Worm (Caenorhabditis elegans) whole organism, young adult: ENCODE data around the gene R144.3.

Experiments
- B0261.1 ChIP-seq: sonication (generic microtip); optimal IDR thresholded peaks from 2 replicates; lab custom pipeline; 2016; ENCODE audit warnings: mild to moderate bottlenecking, missing genetic modification characterization, moderate library complexity, missing compliant biosample characterization
- C06A6.2 ChIP-seq: fragments of 200-800 bp; sonication (Bioruptor generic); conservative IDR thresholded peaks from 2 replicates; pipeline ENCODE4 v1.3.6; 2022; ENCODE audit warnings: missing genetic modification characterization, missing compliant biosample characterization
- F33H1.4 ChIP-seq: fragments of 200-800 bp; sonication (Bioruptor generic); IDR thresholded peaks from 2 replicates; pipeline ENCODE4 v1.3.6; 2022; ENCODE audit warnings: missing genetic modification reagents, missing genetic modification characterization, missing compliant biosample characterization
- F37B4.10 ChIP-seq: fragments of 200-800 bp; sonication (Bioruptor generic); IDR thresholded peaks from 2 replicates; pipeline ENCODE4 v1.3.6; 2022; ENCODE audit warnings: missing genetic modification characterization, missing compliant biosample characterization
- F39B2.1 ChIP-seq: fragments of 200-800 bp; sonication (Bioruptor generic); IDR thresholded peaks from 2 replicates; pipeline ENCODE4 v1.3.6; 2022; ENCODE audit warnings: missing genetic modification reagents, missing genetic modification characterization, missing compliant biosample characterization
- F52B5.7 ChIP-seq: sonication (generic microtip); optimal IDR thresholded peaks from 2 replicates; lab custom pipeline; 2016; ENCODE audit warnings: mild to moderate bottlenecking, missing genetic modification characterization, missing compliant biosample characterization
- K11D2.4 ChIP-seq: fragments of 200-800 bp; sonication (Bioruptor generic); IDR thresholded peaks from 2 replicates; pipeline ENCODE4 v1.3.6; 2022; ENCODE audit warnings: missing genetic modification reagents, missing genetic modification characterization, missing compliant biosample characterization
- K12H6.12 ChIP-seq: fragments of 200-800 bp; sonication (Bioruptor generic); optimal IDR thresholded peaks from 2 replicates; lab custom pipeline; 2018; ENCODE audit warnings: mild to moderate bottlenecking, missing genetic modification characterization, missing compliant biosample characterization
- T07F8.4 ChIP-seq: sonication (generic microtip); optimal IDR thresholded peaks from 2 replicates; lab custom pipeline; 2016; ENCODE audit warnings: mild to moderate bottlenecking, missing genetic modification characterization, moderate library complexity, missing compliant biosample characterization
- T26A5.8 ChIP-seq: sonication (generic microtip); optimal IDR thresholded peaks from 2 replicates; lab custom pipeline; 2016; ENCODE audit warnings: missing genetic modification characterization, missing compliant biosample characterization
- Y53F4B.3 ChIP-seq: fragments of 200-800 bp; sonication (Bioruptor generic); IDR thresholded peaks from 2 replicates; pipeline ENCODE4 v1.3.6; 2022; ENCODE audit warnings: missing genetic modification reagents, missing genetic modification characterization, missing compliant biosample characterization
- Y67H2A.10 ChIP-seq: fragments of 200-800 bp; sonication (Bioruptor generic); conservative IDR thresholded peaks from 2 replicates; pipeline ENCODE4 v1.3.6; 2022; ENCODE audit warnings: missing genetic modification reagents, missing genetic modification characterization, missing compliant biosample characterization
- Y79H2A.3 ChIP-seq: fragments of 200-800 bp; sonication (Bioruptor generic); conservative IDR thresholded peaks from 2 replicates; pipeline ENCODE4 v1.3.6; 2022; ENCODE audit warnings: missing genetic modification reagents, missing genetic modification characterization, missing compliant biosample characterization
- Y95B8A.8 ChIP-seq: fragments of 200-800 bp; sonication (Bioruptor generic); IDR thresholded peaks from 2 replicates; pipeline ENCODE4 v1.3.6; 2022; ENCODE audit warnings: missing genetic modification reagents, missing genetic modification characterization, missing compliant biosample characterization
- ZK185.1 ChIP-seq: sonication (generic microtip); optimal IDR thresholded peaks from 2 replicates; lab custom pipeline; 2016; ENCODE audit warnings: mild to moderate bottlenecking, missing genetic modification characterization, missing compliant biosample characterization; ENCODE audit not compliant: poor library complexity, severe bottlenecking
- atf-7 ChIP-seq: sonication (generic microtip); optimal IDR thresholded peaks from 2 replicates; lab custom pipeline; 2017; ENCODE audit warnings: mild to moderate bottlenecking, missing genetic modification characterization, missing compliant biosample characterization
- athp-1 ChIP-seq: sonication (generic microtip); optimal IDR thresholded peaks from 2 replicates; lab custom pipeline; 2017; ENCODE audit warnings: mild to moderate bottlenecking, missing genetic modification characterization, missing compliant biosample characterization
- attf-6 ChIP-seq: fragments of 200-800 bp; sonication (Bioruptor generic); IDR thresholded peaks from 2 replicates; pipeline ENCODE4 v1.3.6; 2022; ENCODE audit warnings: missing genetic modification reagents, missing genetic modification characterization, missing compliant biosample characterization
- cebp-1 ChIP-seq, 2 experiments: fragments of 200-800 bp in 1 of 2; sonication (Bioruptor generic) in 1 of 2; sonication (generic microtip) in 1 of 2; IDR thresholded peaks in 1 of 2; optimal IDR thresholded peaks in 1 of 2; 2 replicates each; pipeline versions ENCODE4 v1.3.6 to Lab custom; 2017 to 2022; ENCODE audit warnings: missing compliant biosample characterization in 2 of 2, missing genetic modification characterization in 2 of 2, mild to moderate bottlenecking in 1 of 2, missing genetic modification reagents in 1 of 2, moderate library complexity in 1 of 2
- cebp-2 ChIP-seq: fragments of 200-800 bp; sonication (Bioruptor generic); IDR thresholded peaks from 2 replicates; pipeline ENCODE4 v1.3.6; 2022; ENCODE audit warnings: missing genetic modification characterization, missing compliant biosample characterization
- ceh-91 ChIP-seq: fragments of 200-800 bp; sonication (Bioruptor generic); IDR thresholded peaks from 2 replicates; pipeline ENCODE4 v1.3.6; 2022; ENCODE audit warnings: missing genetic modification reagents, missing genetic modification characterization, missing compliant biosample characterization
- dox-1 ChIP-seq: fragments of 200-800 bp; sonication (Bioruptor generic); IDR thresholded peaks from 2 replicates; pipeline ENCODE4 v1.3.6; 2022; ENCODE audit warnings: missing genetic modification reagents, missing genetic modification characterization, missing compliant biosample characterization
- dpff-1 ChIP-seq: sonication (generic microtip); optimal IDR thresholded peaks from 2 replicates; lab custom pipeline; 2017; ENCODE audit warnings: mild to moderate bottlenecking, missing genetic modification characterization, missing compliant biosample characterization
- efl-1 ChIP-seq: fragments of 150-350 bp; optimal IDR thresholded peaks from 2 replicates; lab custom pipeline; 2014; ENCODE audit warnings: missing biosample characterization, missing genetic modification reagents, missing genetic modification characterization
- hmg-20 ChIP-seq: fragments of 200-800 bp; sonication (Bioruptor generic); IDR thresholded peaks from 2 replicates; pipeline ENCODE4 v1.3.6; 2022; ENCODE audit warnings: missing genetic modification reagents, missing genetic modification characterization, missing compliant biosample characterization
- hrde-1 ChIP-seq: sonication (generic microtip); optimal IDR thresholded peaks from 2 replicates; lab custom pipeline; 2016; ENCODE audit warnings: missing genetic modification characterization, mild to moderate bottlenecking, missing compliant biosample characterization, moderate library complexity, missing genotype, missing genetic modification reagents, borderline replicate concordance
- lag-1 ChIP-seq: fragments of 200-800 bp; sonication (Bioruptor generic); IDR thresholded peaks from 2 replicates; pipeline ENCODE4 v1.3.6; 2022; ENCODE audit warnings: missing genetic modification reagents, missing genetic modification characterization, missing compliant biosample characterization
- lin-35 ChIP-seq, 3 experiments: fragments of 150-350 bp in 2 of 3; sonication (generic microtip) in 1 of 3; optimal IDR thresholded peaks; 2 replicates each; lab custom pipeline; 2014 to 2018; ENCODE audit warnings: missing biosample characterization in 3 of 3, missing genetic modification characterization in 3 of 3, missing genetic modification reagents in 3 of 3
- lir-1 ChIP-seq: fragments of 200-800 bp; sonication (Bioruptor generic); conservative IDR thresholded peaks from 2 replicates; pipeline ENCODE4 v1.3.6; 2022; ENCODE audit warnings: missing genetic modification reagents, missing genetic modification characterization, missing compliant biosample characterization
- madf-6 ChIP-seq: fragments of 200-800 bp; sonication (Bioruptor generic); IDR thresholded peaks from 2 replicates; pipeline ENCODE4 v1.3.6; 2022; ENCODE audit warnings: missing genetic modification reagents, missing genetic modification characterization, missing compliant biosample characterization
- madf-8 ChIP-seq: fragments of 200-800 bp; sonication (Bioruptor generic); conservative IDR thresholded peaks from 2 replicates; pipeline ENCODE4 v1.3.6; 2022; ENCODE audit warnings: missing genetic modification reagents, missing genetic modification characterization, missing compliant biosample characterization
- mcd-1 ChIP-seq: fragments of 200-800 bp; sonication (Bioruptor generic); IDR thresholded peaks from 2 replicates; pipeline ENCODE4 v1.3.6; 2022; ENCODE audit warnings: missing genetic modification reagents, missing genetic modification characterization, missing compliant biosample characterization
- mes-4 ChIP-seq: sonication (generic microtip); optimal IDR thresholded peaks from 2 replicates; lab custom pipeline; 2016; ENCODE audit warnings: missing genotype, missing genetic modification characterization, missing compliant biosample characterization
- nfya-1 ChIP-seq: sonication (generic microtip); optimal IDR thresholded peaks from 2 replicates; lab custom pipeline; 2017; ENCODE audit warnings: antibody characterized with exemption, missing compliant biosample characterization, missing genetic modification characterization, borderline replicate concordance; ENCODE audit not compliant: insufficient read depth
- nfya-2 ChIP-seq: fragments of 200-800 bp; sonication (Bioruptor generic); IDR thresholded peaks from 2 replicates; pipeline ENCODE4 v1.3.6; 2022; ENCODE audit warnings: missing genetic modification reagents, missing genetic modification characterization, missing compliant biosample characterization
- nfyb-1 ChIP-seq: fragments of 200-800 bp; sonication (Bioruptor generic); IDR thresholded peaks from 2 replicates; pipeline ENCODE4 v1.3.6; 2022; ENCODE audit warnings: missing genetic modification reagents, missing genetic modification characterization, missing compliant biosample characterization
- pbrm-1 ChIP-seq: fragments of 200-800 bp; sonication (Bioruptor generic); IDR thresholded peaks from 2 replicates; pipeline ENCODE4 v1.3.6; 2022; ENCODE audit warnings: missing genetic modification reagents, missing genetic modification characterization, missing compliant biosample characterization
- rec-8 ChIP-seq, 2 experiments: sonication (generic microtip); optimal IDR thresholded peaks; 2 replicates each; lab custom pipeline; 2016; ENCODE audit warnings: mild to moderate bottlenecking in 2 of 2, missing genetic modification characterization in 2 of 2, missing genetic modification reagents in 2 of 2, missing genotype in 2 of 2, missing biosample characterization in 1 of 2, missing compliant biosample characterization in 1 of 2, moderate library complexity in 1 of 2
- sea-2 ChIP-seq: fragments of 200-800 bp; sonication (Bioruptor generic); IDR thresholded peaks from 2 replicates; pipeline ENCODE4 v1.3.6; 2022; ENCODE audit warnings: missing genetic modification characterization, missing compliant biosample characterization
- snpc-3.4 ChIP-seq: sonication (generic microtip); optimal IDR thresholded peaks from 2 replicates; lab custom pipeline; 2017; ENCODE audit warnings: missing genetic modification characterization, mild to moderate bottlenecking, missing compliant biosample characterization, antibody characterized with exemption, moderate library complexity, missing genotype, missing genetic modification reagents
- snpc-4 ChIP-seq, 5 experiments: fragments of 150-350 bp in 1 of 5; sonication (generic microtip) in 4 of 5; optimal IDR thresholded peaks; 2 replicates each; lab custom pipeline; 2014 to 2018; ENCODE audit warnings: missing genetic modification characterization in 5 of 5, missing biosample characterization in 3 of 5, antibody characterized with exemption in 2 of 5, mild to moderate bottlenecking in 2 of 5, missing compliant biosample characterization in 2 of 5, missing genotype in 2 of 5, moderate library complexity in 2 of 5, missing genetic modification reagents in 1 of 5
- tlf-1 ChIP-seq: fragments of 200-800 bp; sonication (Bioruptor generic); optimal IDR thresholded peaks from 2 replicates; lab custom pipeline; 2018; ENCODE audit warnings: mild to moderate bottlenecking, missing genetic modification characterization, missing compliant biosample characterization
- unc-62 ChIP-seq: fragments of 150-350 bp; optimal IDR thresholded peaks from 2 replicates; lab custom pipeline; 2014; ENCODE audit warnings: missing biosample characterization, missing genetic modification reagents, missing genetic modification characterization
- xnd-1 ChIP-seq: sonication (generic microtip); optimal IDR thresholded peaks from 2 replicates; lab custom pipeline; 2016; ENCODE audit warnings: missing genotype, missing genetic modification reagents, missing genetic modification characterization, missing compliant biosample characterization
- ztf-3 ChIP-seq: fragments of 200-800 bp; sonication (Bioruptor generic); optimal IDR thresholded peaks from 2 replicates; lab custom pipeline; 2018; ENCODE audit warnings: mild to moderate bottlenecking, missing genetic modification characterization, missing compliant biosample characterization
- ztf-6 ChIP-seq: fragments of 200-800 bp; sonication (Bioruptor generic); IDR thresholded peaks from 2 replicates; pipeline ENCODE4 v1.3.6; 2022; ENCODE audit warnings: missing genetic modification reagents, missing genetic modification characterization, missing compliant biosample characterization

The R144.3 gene

ce11 chrIII:5025136-5025629 is 3.4 kb downstream of the R144.3 start (continued):
- TF ChIP-seq athp-1 (tag; lab: Kevin White, UChicago), result peak; percentile 48
- TF ChIP-seq ztf-3 (GFP tag; lab: Kevin White, UChicago), result no peak
- peak; percentile 53; the same call in 1 of the 2 replicates for TF ChIP-seq Y53F4B.3
- peak; percentile 36; the same call in 1 of the 2 replicates for TF ChIP-seq F33H1.4 (GFP tag; lab: Robert Waterston, UW)
- no peak for TF ChIP-seq ztf-6 (GFP tag; lab: Robert Waterston, UW)
- TF ChIP-seq Y95B8A.8 (GFP tag; lab: Robert Waterston, UW), result peak; percentile 84
- TF ChIP-seq lin-35 (GFP tag; optimal IDR thresholded peaks at IDR 0.05; lab: Kevin White, UChicago), result peak in 1 of 3 experiments; percentile 20
- no peak for TF ChIP-seq T26A5.8 (tag; lab: Kevin White, UChicago)
- no peak for TF ChIP-seq mes-4 (tag; lab: Kevin White, UChicago)
- TF ChIP-seq B0261.1 (tag; lab: Kevin White, UChicago), result peak; percentile 19
- TF ChIP-seq nfya-1 (tag; lab: Kevin White, UChicago), result no peak
- TF ChIP-seq nfyb-1, result 0 out of 2 replicates have a peak, but pooled peaks have one; percentile 65
- no peak for TF ChIP-seq cebp-1 (GFP tag; IDR thresholded peaks at IDR 0.05; lab: Robert Waterston, UW)
- peak; percentile 49 for TF ChIP-seq cebp-1 (tag; optimal IDR thresholded peaks at IDR 0.05; lab: Kevin White, UChicago)
- no peak for TF ChIP-seq C06A6.2 (GFP tag; lab: Robert Waterston, UW)
- TF ChIP-seq F37B4.10 (GFP tag; lab: Robert Waterston, UW), result no peak
- no peak for TF ChIP-seq sea-2 (GFP tag; lab: Robert Waterston, UW)
- TF ChIP-seq cebp-2 (GFP tag; lab: Robert Waterston, UW), result no peak
- no peak for TF ChIP-seq nfya-2 (GFP tag; lab: Robert Waterston, UW)
- peak; percentile 45; the same call in 1 of the 2 replicates for TF ChIP-seq pbrm-1
- TF ChIP-seq snpc-4 (GFP tag; optimal IDR thresholded peaks at IDR 0.05; lab: Kevin White, UChicago), result no peak
- TF ChIP-seq snpc-4 (tag; optimal IDR thresholded peaks at IDR 0.05; lab: Kevin White, UChicago), result peak in 2 of 4 experiments; percentile 26 to 43
- TF ChIP-seq xnd-1 (tag; lab: Kevin White, UChicago), result no peak
- peak; percentile 67; the same call in 1 of the 2 replicates for TF ChIP-seq Y79H2A.3 (GFP tag; lab: Robert Waterston, UW)
- peak; percentile 5 for TF ChIP-seq T07F8.4 (tag; lab: Kevin White, UChicago)
- TF ChIP-seq F39B2.1 (GFP tag; lab: Robert Waterston, UW), result 0 out of 2 replicates have a peak, but pooled peaks have one; percentile 58
- peak; percentile 66 for TF ChIP-seq dox-1 (GFP tag; lab: Robert Waterston, UW)
- TF ChIP-seq hmg-20, result 0 out of 2 replicates have a peak, but pooled peaks have one; percentile 5
- TF ChIP-seq efl-1, result no peak
- TF ChIP-seq K11D2.4 (GFP tag; lab: Robert Waterston, UW), result peak; percentile 60; the same call in 1 of the 2 replicates
- TF ChIP-seq attf-6 (GFP tag; lab: Robert Waterston, UW), result no peak
- TF ChIP-seq hrde-1, result peak; percentile 58
- TF ChIP-seq F52B5.7 (tag; lab: Kevin White, UChicago), result peak; percentile 64
- 0 out of 2 replicates have a peak, but pooled peaks have one; percentile 24 for TF ChIP-seq ceh-91
- TF ChIP-seq rec-8 (tag; optimal IDR thresholded peaks at IDR 0.05; lab: Kevin White, UChicago), result no peak
- peak; percentile 55; the same call in 1 of the 2 replicates for TF ChIP-seq lir-1 (GFP tag; lab: Robert Waterston, UW)
- no peak for TF ChIP-seq ZK185.1 (tag; lab: Kevin White, UChicago)
- TF ChIP-seq K12H6.12 (tag; lab: Kevin White, UChicago), result no peak
- no peak for TF ChIP-seq snpc-3.4
- no peak for TF ChIP-seq unc-62 (GFP tag; lab: Kevin White, UChicago)
- peak; percentile 27 for TF ChIP-seq atf-7 (tag; lab: Kevin White, UChicago)
- peak; percentile 50; the same call in 1 of the 2 replicates for TF ChIP-seq mcd-1 (GFP tag; lab: Robert Waterston, UW)
- no peak for TF ChIP-seq lag-1 (GFP tag; lab: Robert Waterston, UW)
- TF ChIP-seq dpff-1, result no peak
- TF ChIP-seq tlf-1 (GFP tag; lab: Kevin White, UChicago), result peak; percentile 67
- TF ChIP-seq madf-6, result no peak; the same call in 1 of the 2 replicates
- peak; percentile 12; the same call in 1 of the 2 replicates for TF ChIP-seq Y67H2A.10 (GFP tag; lab: Robert Waterston, UW)
- TF ChIP-seq madf-8 (GFP tag; lab: Robert Waterston, UW), result no peak
